Worm (Caenorhabditis elegans): ENCODE data around the gene arrd-12.

The arrd-12 gene

ce11 chrII:13756232-13756631, 9.8 kb upstream of the arrd-12 start:
- no peak for TF ChIP-seq set-16 (GFP tag; IDR thresholded peaks at IDR 0.05)
- peak; percentile 30 for TF ChIP-seq mes-2 (tag; optimal IDR thresholded peaks at IDR 0.05; ENCODE audit: poor library complexity, severe bottlenecking)
- no peak for TF ChIP-seq lin-15B (tag; optimal IDR thresholded peaks at IDR 0.05)
- peak; percentile 79 for TF ChIP-seq aha-1 (tag)
- TF ChIP-seq lsy-2 (tag; optimal IDR thresholded peaks at IDR 0.05), result peak in 1 of 2 experiments; percentile 46
- peak; percentile 6 for TF ChIP-seq nhr-28 (tag; optimal IDR thresholded peaks at IDR 0.05)
- peak; percentile 15 for TF ChIP-seq mep-1 (tag; optimal IDR thresholded peaks at IDR 0.05)
- TF ChIP-seq hmg-1.1 (GFP tag; IDR thresholded peaks at IDR 0.05), result 0 out of 2 replicates have a peak, but pooled peaks have one; percentile 19

ce11 chrII:13758108-13758507, 7.9 kb upstream of the arrd-12 start, which contains the start of gene arrd-13:
Gene arrd-13, plus strand, starts transcription at chrII:13758408.
- TF ChIP-seq arid-1 (GFP tag; conservative IDR thresholded peaks at IDR 0.05), result no peak
- TF ChIP-seq spr-3 (GFP tag; optimal IDR thresholded peaks at IDR 0.05), result no peak
- TF ChIP-seq Y105C5A.15 (GFP tag; IDR thresholded peaks at IDR 0.05), result no peak
- TF ChIP-seq zfp-3 (GFP tag; conservative IDR thresholded peaks at IDR 0.05), result no peak
- no peak for TF ChIP-seq ceh-62 (tag; optimal IDR thresholded peaks at IDR 0.05)
- TF ChIP-seq ceh-32 (tag; optimal IDR thresholded peaks at IDR 0.05; ENCODE audit: poor library complexity), result no peak
- TF ChIP-seq ZK546.5 (tag; optimal IDR thresholded peaks at IDR 0.05), result no peak
- TF ChIP-seq snpc-1.2 (GFP tag; IDR thresholded peaks at IDR 0.05), result no peak
- TF ChIP-seq mes-2 (tag; optimal IDR thresholded peaks at IDR 0.05; ENCODE audit: poor library complexity, severe bottlenecking), result no peak
- TF ChIP-seq jun-1 (tag; optimal IDR thresholded peaks at IDR 0.05), result no peak
- no peak for TF ChIP-seq mxl-3 (GFP tag; optimal IDR thresholded peaks at IDR 0.05)
- TF ChIP-seq pqm-1 (tag; optimal IDR thresholded peaks at IDR 0.05), result no peak

DNA sequence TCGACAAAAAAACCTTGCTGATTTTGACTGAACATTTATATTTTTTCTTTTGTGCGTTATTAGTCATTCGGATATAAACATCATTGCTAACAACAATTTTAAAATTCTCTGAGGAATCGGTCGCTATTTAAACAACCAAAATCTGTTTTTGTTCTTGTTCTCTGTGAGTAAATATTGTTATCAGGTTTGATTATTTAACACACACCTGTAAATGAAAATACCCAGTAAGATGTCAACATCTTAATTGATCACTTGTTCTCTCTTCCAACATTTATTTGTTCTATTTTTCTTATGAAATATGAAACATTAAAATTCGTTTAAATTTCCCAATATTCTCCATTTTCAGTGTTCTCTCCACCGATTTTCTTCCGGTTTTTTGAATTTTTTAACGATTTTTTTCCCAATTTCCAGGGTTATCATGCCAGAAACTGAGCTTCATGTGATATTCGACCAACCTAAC, 3.0 kb upstream of the arrd-12 start, which contains the start of gene arrd-11:
Gene arrd-11 (plus strand): TSS at position 410 of the 460 bp plus-strand sequence.
- no peak for TF ChIP-seq daf-16 (GFP tag; optimal IDR thresholded peaks at IDR 0.05)
- peak; percentile 89 for TF ChIP-seq daf-16 (tag; optimal IDR thresholded peaks at IDR 0.05)
- TF ChIP-seq nhr-48 (tag; optimal IDR thresholded peaks at IDR 0.05), result no peak
- no peak for TF ChIP-seq lin-13 (GFP tag; optimal IDR thresholded peaks at IDR 0.05)

DNA sequence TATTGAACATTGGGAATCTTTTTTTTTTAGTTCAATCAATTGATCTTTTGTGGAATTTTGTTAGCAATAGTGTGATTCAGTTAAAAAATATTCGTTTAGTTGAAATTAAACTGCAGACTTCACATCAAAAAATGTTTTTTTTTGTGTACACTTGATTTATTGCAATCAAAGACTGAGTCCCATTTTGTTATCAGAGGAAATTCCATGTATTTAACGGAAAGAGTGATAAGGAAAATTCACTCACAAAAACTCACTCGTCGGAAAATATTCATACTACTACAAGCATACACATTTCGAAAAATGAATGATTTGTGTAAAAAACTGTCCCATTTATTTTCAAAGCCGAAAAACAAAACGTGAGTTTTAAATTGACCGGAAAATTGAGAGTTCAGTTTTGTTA, 5.3 kb downstream of the arrd-12 start, which contains the start of gene C01B9.1:
Gene C01B9.1 (plus strand): TSS at position 241 of the 400 bp plus-strand sequence.
- TF ChIP-seq daf-8 (GFP tag; IDR thresholded peaks at IDR 0.05) (no peak), lir-3 (tag; optimal IDR thresholded peaks at IDR 0.05) (no peak), nhr-77 (tag; optimal IDR thresholded peaks at IDR 0.05) (peak; percentile 36), zip-11 (GFP tag; IDR thresholded peaks at IDR 0.05) (no peak), ceh-62 (tag; optimal IDR thresholded peaks at IDR 0.05) (no peak), snpc-4 (tag; optimal IDR thresholded peaks at IDR 0.05) (no peak), hlh-11 (tag; optimal IDR thresholded peaks at IDR 0.05) (no peak), pqm-1 (tag; optimal IDR thresholded peaks at IDR 0.05) (peak; percentile 81), mes-2 (tag; optimal IDR thresholded peaks at IDR 0.05; ENCODE audit: poor library complexity, severe bottlenecking) (no peak), daf-16 (GFP tag; optimal IDR thresholded peaks at IDR 0.05) (no peak), daf-16 (tag; optimal IDR thresholded peaks at IDR 0.05) (peak; percentile 49), lin-13 (GFP tag; optimal IDR thresholded peaks at IDR 0.05) (no peak), zag-1 (tag; optimal IDR thresholded peaks at IDR 0.05) (no peak), F26F4.8 (GFP tag; conservative IDR thresholded peaks at IDR 0.05) (no peak), nhr-102 (tag; optimal IDR thresholded peaks at IDR 0.05) (no peak), ctbp-1 (GFP tag; IDR thresholded peaks at IDR 0.05) (no peak), lin-38 (GFP tag; IDR thresholded peaks at IDR 0.05) (no peak), nhr-28 (tag; optimal IDR thresholded peaks at IDR 0.05) (peak; percentile 68), daf-19 (GFP tag; conservative IDR thresholded peaks at IDR 0.05) (no peak), mxl-3 (GFP tag; optimal IDR thresholded peaks at IDR 0.05) (no peak), madf-5 (GFP tag; IDR thresholded peaks at IDR 0.05) (no peak), duxl-1 (tag; optimal IDR thresholded peaks at IDR 0.05; ENCODE audit: poor library complexity) (no peak), nhr-76 (tag; optimal IDR thresholded peaks at IDR 0.05) (no peak)

Measured in whole organism, L4 larva.